Worm (Caenorhabditis elegans): ENCODE data around the gene snf-9.
A peak's percentile ranks its signal among the peaks of the same experiment; 100 is the strongest.

The snf-9 gene

ce11 chrIV:17268628-17269027 lies 43.3 kb upstream of the snf-9 start (continued):
- TF ChIP-seq elt-3 (tag; optimal IDR thresholded peaks at IDR 0.05): no peak
- no peak for TF ChIP-seq ceh-28 (tag; optimal IDR thresholded peaks at IDR 0.05)

DNA sequence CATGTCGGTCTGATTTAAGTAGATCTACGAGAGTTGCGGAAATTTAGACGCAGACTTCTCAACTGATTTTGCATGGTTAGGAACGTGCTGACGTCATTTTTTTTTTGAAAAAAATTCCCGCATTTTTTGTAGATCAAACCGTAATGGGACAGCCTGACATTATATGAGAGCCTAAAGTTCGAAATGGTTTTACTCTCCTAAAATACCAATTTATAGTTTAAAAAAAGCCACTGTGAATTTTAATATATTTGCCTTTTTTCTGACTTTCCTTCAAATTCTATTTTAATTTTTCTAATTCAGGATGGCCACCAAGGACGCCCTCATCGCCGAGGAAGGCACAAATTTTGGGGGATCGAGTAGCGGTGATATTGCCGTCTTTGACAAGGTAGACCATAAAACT lies 42.9 kb upstream of the snf-9 start, which contains the start of gene atgp-1:
TSS of gene atgp-1 (plus strand) at position 301 of the 400 bp plus-strand sequence.
- no peak for TF ChIP-seq pqm-1 (tag; optimal IDR thresholded peaks at IDR 0.05)
- TF ChIP-seq ceh-9 (tag; optimal IDR thresholded peaks at IDR 0.05): no peak
- TF ChIP-seq aly-2 (tag; optimal IDR thresholded peaks at IDR 0.05): no peak
- no peak for TF ChIP-seq egl-5 (tag; optimal IDR thresholded peaks at IDR 0.05)

ce11 chrIV:17269702-17270101 lies 42.2 kb upstream of the snf-9 start:
- TF ChIP-seq nhr-25 (tag; optimal IDR thresholded peaks at IDR 0.05) (peak; percentile 25), ama-1 (optimal IDR thresholded peaks at IDR 0.05) (no peak)

DNA sequence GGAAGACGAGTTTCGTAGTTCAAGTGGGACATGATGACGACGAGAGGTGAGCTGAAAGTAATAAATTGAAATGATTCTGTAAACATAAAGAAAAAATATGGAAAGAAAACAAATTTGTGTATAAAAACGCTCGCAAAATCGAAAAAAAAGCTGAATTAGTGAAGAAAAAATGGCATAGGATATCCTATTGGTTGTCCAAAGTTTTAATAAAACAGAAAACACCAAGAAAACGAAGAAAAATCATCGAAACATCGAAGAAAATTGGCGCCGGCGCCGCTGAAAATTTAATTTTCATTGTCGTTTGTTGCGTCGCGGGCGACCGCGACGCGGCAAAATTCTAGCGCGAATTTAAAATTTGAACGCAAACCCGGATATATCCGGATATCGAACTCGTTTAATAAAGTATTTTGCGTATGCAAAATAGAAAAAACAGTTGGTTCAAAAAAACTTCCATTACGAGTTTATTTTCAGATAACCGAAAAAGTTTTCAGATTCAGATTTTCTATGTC lies 38.3 kb upstream of the snf-9 start, which contains the start of gene gln-5:
TSS of gene gln-5 (minus strand) at position 51 of the 509 bp plus-strand sequence.
- TF ChIP-seq ceh-9 (tag; optimal IDR thresholded peaks at IDR 0.05): no peak
- TF ChIP-seq egl-5 (tag; optimal IDR thresholded peaks at IDR 0.05): no peak
- TF ChIP-seq nhr-77 (tag; optimal IDR thresholded peaks at IDR 0.05): no peak
- no peak for TF ChIP-seq tbx-2 (tag; optimal IDR thresholded peaks at IDR 0.05)
- TF ChIP-seq fos-1 (tag; optimal IDR thresholded peaks at IDR 0.05): no peak
- TF ChIP-seq sea-2 (GFP tag; optimal IDR thresholded peaks at IDR 0.05): no peak
- TF ChIP-seq elt-2 (tag; optimal IDR thresholded peaks at IDR 0.05): no peak
- no peak for TF ChIP-seq R02D3.7 (tag; optimal IDR thresholded peaks at IDR 0.05)
- TF ChIP-seq lsy-12 (tag; optimal IDR thresholded peaks at IDR 0.05): no peak
- TF ChIP-seq nhr-25 (tag; optimal IDR thresholded peaks at IDR 0.05): no peak
- TF ChIP-seq skn-1 (tag; optimal IDR thresholded peaks at IDR 0.05): no peak
- no peak for TF ChIP-seq mml-1 (tag; optimal IDR thresholded peaks at IDR 0.05)
- TF ChIP-seq nhr-76 (tag; optimal IDR thresholded peaks at IDR 0.05): no peak
- no peak for TF ChIP-seq nhr-23 (tag; optimal IDR thresholded peaks at IDR 0.05)
- no peak for TF ChIP-seq nhr-237 (tag; optimal IDR thresholded peaks at IDR 0.05)

DNA sequence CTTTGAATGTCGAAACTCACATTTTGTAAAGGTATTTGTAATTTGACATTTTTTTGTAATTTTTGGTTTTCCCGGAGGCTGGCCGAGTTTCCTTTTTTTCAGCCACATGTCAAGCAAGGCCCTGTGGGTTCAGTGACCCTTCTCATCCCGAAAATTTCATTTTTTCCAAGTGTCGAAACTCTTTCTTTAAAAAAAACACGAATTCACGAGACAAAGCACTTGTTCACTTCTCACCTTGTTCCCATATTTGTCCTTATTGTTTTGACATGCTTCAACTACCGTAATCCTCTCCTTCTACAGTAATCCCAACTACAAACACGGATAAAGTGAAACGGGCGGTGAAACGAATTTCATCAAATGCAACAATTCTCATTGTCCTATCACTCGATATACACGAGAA lies 36.7 kb upstream of the snf-9 start, which contains the start of gene lhfp-4:
TSS of gene lhfp-4 (plus strand) at position 301 of the 400 bp plus-strand sequence.
- no peak for TF ChIP-seq ceh-16 (tag; optimal IDR thresholded peaks at IDR 0.05)
- TF ChIP-seq unc-62 (GFP tag; optimal IDR thresholded peaks at IDR 0.05): no peak
- no peak for TF ChIP-seq snpc-4 (tag; optimal IDR thresholded peaks at IDR 0.05)
- no peak for TF ChIP-seq nhr-76 (tag; optimal IDR thresholded peaks at IDR 0.05)
- no peak for TF ChIP-seq unc-39 (tag; optimal IDR thresholded peaks at IDR 0.05)
- no peak for TF ChIP-seq nhr-237 (tag; optimal IDR thresholded peaks at IDR 0.05)
- no peak for TF ChIP-seq pqm-1 (tag; optimal IDR thresholded peaks at IDR 0.05)
- TF ChIP-seq zag-1 (tag; optimal IDR thresholded peaks at IDR 0.05): no peak

DNA sequence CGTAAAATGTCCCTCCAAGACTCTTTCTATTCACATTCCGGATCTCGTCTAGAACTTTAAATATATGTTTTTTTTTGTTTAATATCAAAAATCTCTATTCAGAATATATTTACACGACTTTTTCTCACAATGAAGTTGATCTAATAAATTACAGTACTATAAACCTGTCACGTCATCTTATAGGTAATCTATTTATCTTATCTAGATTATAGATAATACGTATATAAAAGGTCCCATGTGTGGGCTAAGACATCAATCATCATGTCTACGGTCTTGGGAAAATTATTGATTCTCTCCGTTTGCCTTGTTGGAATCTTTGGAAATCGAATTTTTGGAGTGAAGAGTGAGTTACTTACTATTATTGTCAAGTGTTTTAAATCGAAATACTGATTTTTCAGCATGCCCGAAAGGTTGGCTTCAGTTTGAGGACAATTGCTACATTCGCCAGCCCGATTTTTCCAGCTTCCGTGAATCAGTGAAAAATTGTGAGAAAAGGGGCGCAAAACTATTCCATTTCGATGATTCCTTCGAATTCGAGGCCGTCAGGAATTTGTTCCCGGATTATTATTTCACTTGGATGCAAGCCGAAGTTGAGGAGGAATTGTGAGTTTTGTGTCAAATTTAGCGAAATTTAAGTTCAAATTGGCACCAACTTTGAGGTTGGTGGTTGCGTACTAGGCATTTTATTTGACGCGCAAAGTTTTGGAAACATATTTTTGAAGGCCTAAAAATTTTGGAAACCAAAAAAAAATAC lies 35.1 kb upstream of the snf-9 start, which contains the start of gene clec-196:
TSS of gene clec-196 (plus strand) at position 252 of the 754 bp plus-strand sequence.
- TF ChIP-seq daf-12 (tag; optimal IDR thresholded peaks at IDR 0.05) (no peak), ztf-11 (tag; optimal IDR thresholded peaks at IDR 0.05) (no peak), eor-1 (tag; optimal IDR thresholded peaks at IDR 0.05) (no peak), hmg-11 (tag; optimal IDR thresholded peaks at IDR 0.05) (peak; percentile 19), nhr-11 (tag; optimal IDR thresholded peaks at IDR 0.05) (no peak), ama-1 (optimal IDR thresholded peaks at IDR 0.05) (peak; percentile 14), fkh-10 (GFP tag; optimal IDR thresholded peaks at IDR 0.05) (no peak), nhr-28 (tag; optimal IDR thresholded peaks at IDR 0.05) (no peak), nhr-12 (tag; optimal IDR thresholded peaks at IDR 0.05) (no peak), aly-2 (tag; optimal IDR thresholded peaks at IDR 0.05) (no peak), elt-1 (tag; optimal IDR thresholded peaks at IDR 0.05) (no peak), fkh-2 (tag; optimal IDR thresholded peaks at IDR 0.05) (no peak), egl-27 (tag; optimal IDR thresholded peaks at IDR 0.05) (no peak), nfya-1 (tag; optimal IDR thresholded peaks at IDR 0.05; ENCODE audit: insufficient read depth) (peak; percentile 52), lin-15B (tag; optimal IDR thresholded peaks at IDR 0.05) (no peak)

Data from whole organism, L3 larva.